Worm (Caenorhabditis elegans) whole organism, young adult: ENCODE data around the gene nhr-252.

Source experiments
- B0019.2 ChIP-seq: fragments of 200-800 bp; sonication (Bioruptor generic); conservative IDR thresholded peaks from 2 replicates; pipeline ENCODE4 v1.3.6; 2022; ENCODE audit warnings: missing genetic modification reagents, missing genetic modification characterization, missing compliant biosample characterization
- B0035.1 ChIP-seq: sonication (generic microtip); optimal IDR thresholded peaks from 2 replicates; lab custom pipeline; 2016; ENCODE audit warnings: missing genetic modification characterization, mild to moderate bottlenecking, missing compliant biosample characterization, missing genotype, missing genetic modification reagents
- C17E4.6 ChIP-seq: fragments of 200-800 bp; sonication (Bioruptor generic); IDR thresholded peaks from 2 replicates; pipeline ENCODE4 v1.3.6; 2022; ENCODE audit warnings: missing genetic modification reagents, missing genetic modification characterization, missing compliant biosample characterization
- D2030.7 ChIP-seq: fragments of 200-800 bp; sonication (Bioruptor generic); IDR thresholded peaks from 2 replicates; pipeline ENCODE4 v1.3.6; 2022; ENCODE audit warnings: missing genetic modification reagents, missing genetic modification characterization, missing compliant biosample characterization
- F33H1.4 ChIP-seq: fragments of 200-800 bp; sonication (Bioruptor generic); IDR thresholded peaks from 2 replicates; pipeline ENCODE4 v1.3.6; 2022; ENCODE audit warnings: missing genetic modification reagents, missing genetic modification characterization, missing compliant biosample characterization
- F39B2.1 ChIP-seq: fragments of 200-800 bp; sonication (Bioruptor generic); IDR thresholded peaks from 2 replicates; pipeline ENCODE4 v1.3.6; 2022; ENCODE audit warnings: missing genetic modification reagents, missing genetic modification characterization, missing compliant biosample characterization
- T07F8.4 ChIP-seq: sonication (generic microtip); optimal IDR thresholded peaks from 2 replicates; lab custom pipeline; 2016; ENCODE audit warnings: mild to moderate bottlenecking, missing genetic modification characterization, moderate library complexity, missing compliant biosample characterization
- Y79H2A.3 ChIP-seq: fragments of 200-800 bp; sonication (Bioruptor generic); conservative IDR thresholded peaks from 2 replicates; pipeline ENCODE4 v1.3.6; 2022; ENCODE audit warnings: missing genetic modification reagents, missing genetic modification characterization, missing compliant biosample characterization
- Y95B8A.8 ChIP-seq: fragments of 200-800 bp; sonication (Bioruptor generic); IDR thresholded peaks from 2 replicates; pipeline ENCODE4 v1.3.6; 2022; ENCODE audit warnings: missing genetic modification reagents, missing genetic modification characterization, missing compliant biosample characterization
- ZK185.1 ChIP-seq: sonication (generic microtip); optimal IDR thresholded peaks from 2 replicates; lab custom pipeline; 2016; ENCODE audit warnings: mild to moderate bottlenecking, missing genetic modification characterization, missing compliant biosample characterization; ENCODE audit not compliant: poor library complexity, severe bottlenecking
- ama-1 ChIP-seq, 3 experiments: fragments of 150-350 bp in 1 of 3; sonication (generic microtip) in 2 of 3; optimal IDR thresholded peaks; 2 replicates each; lab custom pipeline; 2014 to 2018; ENCODE audit warnings: missing biosample characterization in 2 of 3, missing genetic modification characterization in 2 of 3, missing genetic modification reagents in 2 of 3
- atf-7 ChIP-seq: sonication (generic microtip); optimal IDR thresholded peaks from 2 replicates; lab custom pipeline; 2017; ENCODE audit warnings: mild to moderate bottlenecking, missing genetic modification characterization, missing compliant biosample characterization
- athp-1 ChIP-seq: sonication (generic microtip); optimal IDR thresholded peaks from 2 replicates; lab custom pipeline; 2017; ENCODE audit warnings: mild to moderate bottlenecking, missing genetic modification characterization, missing compliant biosample characterization
- cebp-1 ChIP-seq, 2 experiments: fragments of 200-800 bp in 1 of 2; sonication (Bioruptor generic) in 1 of 2; sonication (generic microtip) in 1 of 2; IDR thresholded peaks in 1 of 2; optimal IDR thresholded peaks in 1 of 2; 2 replicates each; pipeline versions ENCODE4 v1.3.6 to Lab custom; 2017 to 2022; ENCODE audit warnings: missing compliant biosample characterization in 2 of 2, missing genetic modification characterization in 2 of 2, mild to moderate bottlenecking in 1 of 2, missing genetic modification reagents in 1 of 2, moderate library complexity in 1 of 2
- ceh-100 ChIP-seq: fragments of 200-800 bp; sonication (Bioruptor generic); IDR thresholded peaks from 2 replicates; pipeline ENCODE4 v1.3.6; 2022; ENCODE audit warnings: missing genetic modification reagents, missing genetic modification characterization, missing compliant biosample characterization
- ceh-40 ChIP-seq: fragments of 200-800 bp; sonication (Bioruptor generic); IDR thresholded peaks from 2 replicates; pipeline ENCODE4 v1.3.6; 2022; ENCODE audit warnings: missing genetic modification characterization, missing compliant biosample characterization
- die-1 ChIP-seq: sonication (generic microtip); optimal IDR thresholded peaks from 2 replicates; lab custom pipeline; 2016; ENCODE audit warnings: missing genotype, mild to moderate bottlenecking, missing genetic modification characterization, missing compliant biosample characterization
- dpff-1 ChIP-seq: sonication (generic microtip); optimal IDR thresholded peaks from 2 replicates; lab custom pipeline; 2017; ENCODE audit warnings: mild to moderate bottlenecking, missing genetic modification characterization, missing compliant biosample characterization
- dpl-1 ChIP-seq: fragments of 150-350 bp; optimal IDR thresholded peaks from 2 replicates; lab custom pipeline; 2014; ENCODE audit warnings: missing biosample characterization, missing genetic modification reagents, missing genetic modification characterization
- egl-44 ChIP-seq: fragments of 200-800 bp; sonication (Bioruptor generic); IDR thresholded peaks from 2 replicates; pipeline ENCODE4 v1.3.6; 2022; ENCODE audit warnings: missing genetic modification reagents, missing genetic modification characterization, missing compliant biosample characterization
- gei-17 ChIP-seq: fragments of 200-800 bp; sonication (Bioruptor generic); optimal IDR thresholded peaks from 2 replicates; lab custom pipeline; 2018; ENCODE audit warnings: mild to moderate bottlenecking, missing genetic modification characterization, missing compliant biosample characterization
- hmg-1.2 ChIP-seq: fragments of 200-800 bp; sonication (Bioruptor generic); IDR thresholded peaks from 2 replicates; pipeline ENCODE4 v1.3.6; 2022; ENCODE audit warnings: missing genetic modification reagents, missing genetic modification characterization, missing compliant biosample characterization
- let-607 ChIP-seq, 2 experiments: fragments of 200-800 bp in 1 of 2; sonication (Bioruptor generic) in 1 of 2; sonication (generic microtip) in 1 of 2; optimal IDR thresholded peaks; 2 replicates each; lab custom pipeline; 2016 to 2018; ENCODE audit warnings: mild to moderate bottlenecking in 2 of 2, missing compliant biosample characterization in 2 of 2, missing genetic modification characterization in 2 of 2, moderate library complexity in 2 of 2, missing genotype in 1 of 2
- lin-54 ChIP-seq: fragments of 200-800 bp; sonication (Bioruptor generic); optimal IDR thresholded peaks from 2 replicates; lab custom pipeline; 2018; ENCODE audit warnings: mild to moderate bottlenecking, missing genetic modification characterization, missing compliant biosample characterization
- madf-8 ChIP-seq: fragments of 200-800 bp; sonication (Bioruptor generic); conservative IDR thresholded peaks from 2 replicates; pipeline ENCODE4 v1.3.6; 2022; ENCODE audit warnings: missing genetic modification reagents, missing genetic modification characterization, missing compliant biosample characterization
- mcd-1 ChIP-seq: fragments of 200-800 bp; sonication (Bioruptor generic); IDR thresholded peaks from 2 replicates; pipeline ENCODE4 v1.3.6; 2022; ENCODE audit warnings: missing genetic modification reagents, missing genetic modification characterization, missing compliant biosample characterization
- mel-28 ChIP-seq: sonication (generic microtip); optimal IDR thresholded peaks from 2 replicates; lab custom pipeline; 2016; ENCODE audit warnings: borderline replicate concordance, mild to moderate bottlenecking, missing genetic modification characterization, missing compliant biosample characterization
- nfya-1 ChIP-seq: sonication (generic microtip); optimal IDR thresholded peaks from 2 replicates; lab custom pipeline; 2017; ENCODE audit warnings: antibody characterized with exemption, missing compliant biosample characterization, missing genetic modification characterization, borderline replicate concordance; ENCODE audit not compliant: insufficient read depth
- nfyb-1 ChIP-seq: fragments of 200-800 bp; sonication (Bioruptor generic); IDR thresholded peaks from 2 replicates; pipeline ENCODE4 v1.3.6; 2022; ENCODE audit warnings: missing genetic modification reagents, missing genetic modification characterization, missing compliant biosample characterization
- nhr-27 ChIP-seq: fragments of 200-800 bp; sonication (Bioruptor generic); optimal IDR thresholded peaks from 2 replicates; lab custom pipeline; 2018; ENCODE audit warnings: mild to moderate bottlenecking, missing genetic modification characterization, moderate library complexity, missing compliant biosample characterization
- nhr-80 ChIP-seq: sonication (generic microtip); optimal IDR thresholded peaks from 2 replicates; lab custom pipeline; 2016; ENCODE audit warnings: missing genetic modification characterization, missing compliant biosample characterization
- rcor-1 ChIP-seq: fragments of 200-800 bp; sonication (Bioruptor generic); IDR thresholded peaks from 2 replicates; pipeline ENCODE4 v1.3.6; 2022; ENCODE audit warnings: missing genetic modification reagents, missing genetic modification characterization, missing compliant biosample characterization
- repo-1 ChIP-seq: sonication (generic microtip); optimal IDR thresholded peaks from 2 replicates; lab custom pipeline; 2017; ENCODE audit warnings: mild to moderate bottlenecking, missing genetic modification characterization, missing compliant biosample characterization
- somi-1 ChIP-seq: fragments of 200-800 bp; sonication (Bioruptor generic); optimal IDR thresholded peaks from 2 replicates; lab custom pipeline; 2018; ENCODE audit warnings: mild to moderate bottlenecking, missing genetic modification characterization, missing compliant biosample characterization
- tbp1 ChIP-seq: fragments of 200-800 bp; sonication (Bioruptor generic); optimal IDR thresholded peaks from 2 replicates; lab custom pipeline; 2018; ENCODE audit warnings: mild to moderate bottlenecking, missing genetic modification characterization, missing compliant biosample characterization
- unc-62 ChIP-seq: fragments of 150-350 bp; optimal IDR thresholded peaks from 2 replicates; lab custom pipeline; 2014; ENCODE audit warnings: missing biosample characterization, missing genetic modification reagents, missing genetic modification characterization
- xnd-1 ChIP-seq: sonication (generic microtip); optimal IDR thresholded peaks from 2 replicates; lab custom pipeline; 2016; ENCODE audit warnings: missing genotype, missing genetic modification reagents, missing genetic modification characterization, missing compliant biosample characterization
- ztf-3 ChIP-seq: fragments of 200-800 bp; sonication (Bioruptor generic); optimal IDR thresholded peaks from 2 replicates; lab custom pipeline; 2018; ENCODE audit warnings: mild to moderate bottlenecking, missing genetic modification characterization, missing compliant biosample characterization

Gene nhr-252

ce11 chrV:417656-418353 is 13.4 kb downstream of the nhr-252 start, which contains the start of gene irg-8:
Gene irg-8 (minus strand): TSS chrV:417706.
- peak; percentile 35 for TF ChIP-seq nhr-80
- peak in 1 of 2 experiments; percentile 45 for TF ChIP-seq let-607 (tag; optimal IDR thresholded peaks at IDR 0.05; lab: Kevin White, UChicago)
- no peak for TF ChIP-seq Y95B8A.8
- peak; percentile 70 for TF ChIP-seq unc-62 (GFP tag; lab: Kevin White, UChicago)
- no peak for TF ChIP-seq athp-1 (tag; lab: Kevin White, UChicago)
- no peak for TF ChIP-seq xnd-1 (tag; lab: Kevin White, UChicago)
- TF ChIP-seq gei-17 (GFP tag; lab: Kevin White, UChicago), result no peak
- TF ChIP-seq C17E4.6 (GFP tag; lab: Robert Waterston, UW), result no peak
- no peak for TF ChIP-seq hmg-1.2
- no peak for TF ChIP-seq ceh-40 (GFP tag; lab: Robert Waterston, UW)
- peak; percentile 79 for TF ChIP-seq atf-7
- no peak for TF ChIP-seq lin-54 (GFP tag; lab: Kevin White, UChicago)

DNA sequence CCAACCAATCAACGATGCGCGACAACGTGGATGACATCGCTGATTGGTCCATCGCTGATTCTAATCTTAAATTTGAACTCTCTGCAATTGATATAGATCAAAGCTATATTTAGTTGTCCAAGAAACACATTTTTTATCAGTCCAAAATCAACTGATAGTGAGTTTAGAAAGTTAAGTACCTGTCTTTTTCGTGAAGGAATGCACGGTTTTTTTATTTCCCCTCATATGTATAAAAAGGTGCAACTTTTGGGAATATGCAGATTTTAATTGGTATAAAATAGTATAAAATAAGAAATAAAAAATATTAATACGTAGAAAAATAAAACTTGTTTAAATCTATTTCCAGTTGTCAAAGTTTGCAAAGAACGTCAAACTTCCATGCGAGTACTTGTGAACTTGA is 14.0 kb downstream of the nhr-252 start, which contains the start of gene Y39D8A.1:
Y39D8A.1 (plus strand) TSS at position 301 of the 400 bp plus-strand sequence.
- TF ChIP-seq dpl-1 (GFP tag; lab: Kevin White, UChicago) (no peak), repo-1 (tag; lab: Kevin White, UChicago) (no peak), somi-1 (GFP tag; lab: Kevin White, UChicago) (no peak), madf-8 (GFP tag; lab: Robert Waterston, UW) (no peak), B0035.1 (tag; lab: Kevin White, UChicago) (no peak), Y79H2A.3 (no peak), nfyb-1 (GFP tag; lab: Robert Waterston, UW) (no peak), ceh-100 (GFP tag; lab: Robert Waterston, UW) (no peak), mcd-1 (GFP tag; lab: Robert Waterston, UW) (no peak), let-607 (tag; optimal IDR thresholded peaks at IDR 0.05; lab: Kevin White, UChicago) (no peak), atf-7 (no peak), rcor-1 (no peak), ama-1 (optimal IDR thresholded peaks at IDR 0.05; lab: Kevin White, UChicago) (no peak), ama-1 (GFP tag; optimal IDR thresholded peaks at IDR 0.05; lab: Kevin White, UChicago) (no peak), tbp1 (GFP tag; lab: Kevin White, UChicago) (no peak)

DNA sequence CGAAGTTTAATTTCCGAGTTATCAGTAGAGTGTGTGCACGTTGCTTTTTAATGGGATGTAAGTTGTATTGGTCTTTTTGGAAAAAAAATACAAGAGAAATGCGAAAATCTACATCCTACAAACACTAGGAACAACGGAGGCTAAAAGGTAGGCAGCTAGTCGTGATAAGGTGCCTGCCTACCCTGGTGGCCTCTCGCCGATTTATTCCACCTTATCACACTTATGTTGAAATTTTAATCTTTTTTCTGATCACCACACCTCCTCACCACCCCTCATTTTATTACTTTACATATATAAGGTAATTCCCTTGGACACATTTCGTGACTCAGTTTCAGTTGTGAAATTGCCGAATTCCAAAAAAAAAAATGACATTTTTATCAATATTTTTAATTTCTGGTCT is 17.7 kb downstream of the nhr-252 start, which contains the start of gene dod-20:
dod-20 (plus strand) TSS at position 301 of the 400 bp plus-strand sequence.
- no peak for TF ChIP-seq dpff-1 (tag; lab: Kevin White, UChicago)
- TF ChIP-seq ama-1 (optimal IDR thresholded peaks at IDR 0.05; lab: Kevin White, UChicago), result no peak
- no peak for TF ChIP-seq ama-1 (GFP tag; optimal IDR thresholded peaks at IDR 0.05; lab: Kevin White, UChicago)
- peak; percentile 34 for TF ChIP-seq nhr-80
- 0 out of 2 replicates have a peak, but pooled peaks have one; percentile 22 for TF ChIP-seq cebp-1 (GFP tag; IDR thresholded peaks at IDR 0.05; lab: Robert Waterston, UW)
- TF ChIP-seq cebp-1 (tag; optimal IDR thresholded peaks at IDR 0.05; lab: Kevin White, UChicago), result no peak

DNA sequence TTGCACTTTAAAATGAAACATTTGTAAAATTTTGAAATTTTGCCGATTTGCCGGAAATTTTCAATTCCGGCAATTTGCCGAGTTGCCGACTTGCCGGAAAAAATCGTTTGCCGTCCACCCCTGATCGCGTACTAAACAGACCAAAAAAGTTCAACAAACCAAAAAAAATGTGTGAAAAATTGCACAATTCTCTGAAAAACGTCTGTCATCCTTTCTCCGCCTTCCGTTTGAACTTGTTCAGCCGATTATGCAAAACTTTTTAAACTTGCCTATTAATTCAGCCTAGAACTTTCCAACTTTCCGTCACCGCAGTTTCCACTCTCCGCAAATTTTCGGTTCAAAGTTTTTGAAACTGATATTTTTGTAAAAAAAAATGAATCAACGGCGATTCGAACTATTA is 19.7 kb downstream of the nhr-252 start, which contains the start of gene B0554.5:
B0554.5 (plus strand) TSS at position 301 of the 400 bp plus-strand sequence.
- TF ChIP-seq egl-44 (GFP tag; lab: Robert Waterston, UW) (no peak), ztf-3 (GFP tag; lab: Kevin White, UChicago) (no peak), ZK185.1 (tag; lab: Kevin White, UChicago) (no peak), nhr-27 (no peak), gei-17 (GFP tag; lab: Kevin White, UChicago) (no peak), mel-28 (tag; lab: Kevin White, UChicago) (no peak), T07F8.4 (tag; lab: Kevin White, UChicago) (no peak), ama-1 (optimal IDR thresholded peaks at IDR 0.05; lab: Kevin White, UChicago) (no peak), ama-1 (GFP tag; optimal IDR thresholded peaks at IDR 0.05; lab: Kevin White, UChicago) (no peak), B0019.2 (GFP tag; lab: Robert Waterston, UW) (no peak), die-1 (tag; lab: Kevin White, UChicago) (no peak), D2030.7 (GFP tag; lab: Robert Waterston, UW) (no peak), nfya-1 (tag; lab: Kevin White, UChicago) (no peak), let-607 (tag; optimal IDR thresholded peaks at IDR 0.05; lab: Kevin White, UChicago) (no peak), F39B2.1 (GFP tag; lab: Robert Waterston, UW) (no peak), F33H1.4 (GFP tag; lab: Robert Waterston, UW) (no peak)
